Fruit fly (Drosophila melanogaster): ENCODE results near the gene GMF.

The GMF gene

DNA sequence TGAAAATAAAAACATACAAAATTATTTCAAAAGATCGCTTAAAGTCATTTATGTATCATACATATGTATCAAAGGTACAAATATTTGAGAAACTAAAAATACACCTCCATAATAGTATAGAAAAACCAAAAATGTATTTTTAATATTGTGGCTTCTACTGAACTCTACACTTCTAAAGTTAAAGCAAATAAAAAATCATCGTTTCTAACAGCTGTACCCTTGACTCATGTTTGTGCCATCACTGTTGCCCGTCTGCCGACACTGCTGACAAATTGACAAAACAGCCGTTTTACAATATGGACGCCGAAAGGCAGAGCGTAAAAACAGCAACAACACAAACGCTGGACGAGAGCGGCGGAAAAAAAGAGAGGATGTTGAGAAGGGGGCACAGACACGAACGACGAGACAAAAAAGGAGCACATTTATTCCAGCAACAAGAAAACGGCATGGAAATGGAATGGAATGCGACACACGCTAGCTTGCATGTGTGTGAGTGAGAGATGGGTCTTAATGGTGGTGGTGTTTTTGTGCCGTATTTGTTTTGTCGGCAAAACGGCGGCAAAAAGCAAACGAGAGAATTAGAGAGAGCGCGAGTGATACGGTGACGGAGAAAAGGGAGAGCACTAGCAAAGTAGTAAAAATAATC, 16.3 kb downstream of the GMF start (continued):
- peak; percentile 69 for TF ChIP-seq scrt (GFP tag; optimal IDR thresholded peaks at IDR 0.05)
- peak; percentile 49 for TF ChIP-seq BEAF-32 (GFP tag; optimal IDR thresholded peaks at IDR 0.05)
- no peak for TF ChIP-seq Dip2 (GFP tag; IDR thresholded peaks at IDR 0.05)
- TF ChIP-seq CG15479 (GFP tag; optimal IDR thresholded peaks at IDR 0.05), result peak; percentile 90
- TF ChIP-seq sd (tag; optimal IDR thresholded peaks at IDR 0.05), result peak; percentile 99
- TF ChIP-seq CG10565 (GFP tag; optimal IDR thresholded peaks at IDR 0.05), result no peak
- TF ChIP-seq CG11504 (tag; optimal IDR thresholded peaks at IDR 0.05), result peak; percentile 87
- no peak for TF ChIP-seq Oaz (GFP tag; IDR thresholded peaks at IDR 0.05)
- no peak for TF ChIP-seq wdn (GFP tag; IDR thresholded peaks at IDR 0.05)
- TF ChIP-seq CG3163 (GFP tag; optimal IDR thresholded peaks at IDR 0.05), result peak; percentile 65
- TF ChIP-seq stc (GFP tag; IDR thresholded peaks at IDR 0.05), result no peak
- TF ChIP-seq kah (GFP tag; optimal IDR thresholded peaks at IDR 0.05), result peak; percentile 14
- no peak for TF ChIP-seq inv (GFP tag; IDR thresholded peaks at IDR 0.05; ENCODE audit: partially characterized antibody)
- TF ChIP-seq MTF-1 (GFP tag; optimal IDR thresholded peaks at IDR 0.05; ENCODE audit: borderline replicate concordance), result peak; percentile 13
- no peak for TF ChIP-seq CG2889 (GFP tag; IDR thresholded peaks at IDR 0.05)
- TF ChIP-seq CG14860 (GFP tag; IDR thresholded peaks at IDR 0.05; ENCODE audit: partially characterized antibody), result no peak
- TF ChIP-seq h (optimal IDR thresholded peaks at IDR 0.05), result no peak
- TF ChIP-seq Myb (GFP tag; optimal IDR thresholded peaks at IDR 0.05), result peak; percentile 72
- peak; percentile 82 for TF ChIP-seq CG13424 (tag; optimal IDR thresholded peaks at IDR 0.05)
- peak; percentile 64 for TF ChIP-seq B-H2 (GFP tag; optimal IDR thresholded peaks at IDR 0.05)
- no peak for TF ChIP-seq CG34224 (GFP tag; IDR thresholded peaks at IDR 0.05; ENCODE audit: partially characterized antibody)
- TF ChIP-seq slou (GFP tag; optimal IDR thresholded peaks at IDR 0.05), result peak; percentile 32
- peak; percentile 77 for TF ChIP-seq CG3838 (GFP tag; optimal IDR thresholded peaks at IDR 0.05)
- TF ChIP-seq CG7556 (GFP tag; optimal IDR thresholded peaks at IDR 0.05), result peak; percentile 81
- TF ChIP-seq CG6854 (GFP tag; optimal IDR thresholded peaks at IDR 0.05), result peak; percentile 64
- no peak for TF ChIP-seq CG1832 (GFP tag; optimal IDR thresholded peaks at IDR 0.05)
- peak; percentile 19 for TF ChIP-seq CG4707 (GFP tag; optimal IDR thresholded peaks at IDR 0.05)
- TF ChIP-seq CG9797 (GFP tag; optimal IDR thresholded peaks at IDR 0.05), result no peak
- TF ChIP-seq CG15073 (GFP tag; optimal IDR thresholded peaks at IDR 0.05), result peak; percentile 98
- TF ChIP-seq CG5245 (GFP tag; optimal IDR thresholded peaks at IDR 0.05), result peak; percentile 51
- no peak for TF ChIP-seq CG31224 (GFP tag; IDR thresholded peaks at IDR 0.05)
- TF ChIP-seq CG13123 (GFP tag; optimal IDR thresholded peaks at IDR 0.05), result peak; percentile 73
- TF ChIP-seq zfh2 (GFP tag; optimal IDR thresholded peaks at IDR 0.05), result peak; percentile 87
- TF ChIP-seq hth (optimal IDR thresholded peaks at IDR 0.05), result no peak
- TF ChIP-seq Taf1 (GFP tag; IDR thresholded peaks at IDR 0.05), result no peak
- TF ChIP-seq Gug (GFP tag; IDR thresholded peaks at IDR 0.05), result peak; percentile 91
- TF ChIP-seq CG2199 (GFP tag; IDR thresholded peaks at IDR 0.05), result no peak
- peak; percentile 69 for TF ChIP-seq dm (GFP tag; optimal IDR thresholded peaks at IDR 0.05)
- TF ChIP-seq CG11247 (GFP tag; IDR thresholded peaks at IDR 0.05), result no peak
- peak; percentile 31 for TF ChIP-seq CG33213 (GFP tag; optimal IDR thresholded peaks at IDR 0.05)
- TF ChIP-seq Oli (tag; optimal IDR thresholded peaks at IDR 0.05), result peak; percentile 89
- peak; percentile 55 for TF ChIP-seq CG13296 (GFP tag; optimal IDR thresholded peaks at IDR 0.05)
- peak; percentile 70 for TF ChIP-seq eyg (GFP tag; optimal IDR thresholded peaks at IDR 0.05)
- TF ChIP-seq pfk (GFP tag; optimal IDR thresholded peaks at IDR 0.05), result peak; percentile 97
- peak; percentile 70 for TF ChIP-seq CG3407 (GFP tag; optimal IDR thresholded peaks at IDR 0.05)
- no peak for TF ChIP-seq crol (GFP tag; IDR thresholded peaks at IDR 0.05)
- TF ChIP-seq CG12071 (GFP tag; optimal IDR thresholded peaks at IDR 0.05), result peak; percentile 78
- TF ChIP-seq luna (GFP tag; optimal IDR thresholded peaks at IDR 0.05), result no peak
- peak; percentile 89 for TF ChIP-seq unpg (GFP tag; optimal IDR thresholded peaks at IDR 0.05)
- TF ChIP-seq Dek (tag; optimal IDR thresholded peaks at IDR 0.05), result peak; percentile 88
- TF ChIP-seq CG11456 (GFP tag; IDR thresholded peaks at IDR 0.05), result no peak

All from whole organism, embryonic.